Fruit fly (Drosophila melanogaster): ENCODE results near the gene skd.
A peak's percentile ranks its signal among the peaks of the same experiment; 100 is the strongest.

Gene skd

dm6 chr3L:20984414-20985208, 42.6 kb downstream of the skd start:
- peak; percentile 30 for TF ChIP-seq psq (GFP tag; optimal IDR thresholded peaks at IDR 0.05)
- no peak for TF ChIP-seq pan (optimal IDR thresholded peaks at IDR 0.05)
- peak; percentile 13 for TF ChIP-seq brk (GFP tag; optimal IDR thresholded peaks at IDR 0.05)
- TF ChIP-seq br (GFP tag; optimal IDR thresholded peaks at IDR 0.05), result peak; percentile 27
- TF ChIP-seq foxo (GFP tag; optimal IDR thresholded peaks at IDR 0.05), result no peak

DNA sequence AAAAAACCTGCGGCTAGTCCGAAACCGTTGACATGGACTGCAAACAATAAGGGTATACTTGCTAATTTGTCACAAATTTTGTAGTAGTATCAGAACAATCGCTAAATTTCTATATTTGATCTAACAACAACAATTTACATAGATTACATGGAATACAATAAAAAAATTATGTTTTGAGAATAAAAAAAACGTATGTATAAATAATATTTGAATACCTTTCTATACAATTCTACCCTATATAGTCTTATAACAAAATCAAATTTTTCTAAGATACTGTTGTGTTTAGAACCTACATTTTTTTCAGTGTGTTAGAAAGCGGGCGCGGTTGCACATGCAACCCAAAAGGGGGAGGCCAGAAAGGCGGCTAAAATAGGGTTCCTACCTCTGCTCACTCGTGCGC, 43.9 kb downstream of the skd start:
- TF ChIP-seq ey (GFP tag; optimal IDR thresholded peaks at IDR 0.05), result peak; percentile 16
- TF ChIP-seq Hr83 (GFP tag; optimal IDR thresholded peaks at IDR 0.05; ENCODE audit: poor library complexity, severe bottlenecking), result no peak
- no peak for TF ChIP-seq Abd-B (GFP tag; optimal IDR thresholded peaks at IDR 0.05)
- TF ChIP-seq CrebA (GFP tag; optimal IDR thresholded peaks at IDR 0.05; ENCODE audit: borderline replicate concordance), result no peak
- TF ChIP-seq rgr (GFP tag; optimal IDR thresholded peaks at IDR 0.05), result peak; percentile 14
- no peak for TF ChIP-seq dl (GFP tag; optimal IDR thresholded peaks at IDR 0.05; ENCODE audit: insufficient read depth in 1 of 2, partially characterized antibody in 2 of 2)
- no peak for TF ChIP-seq dsf (GFP tag; optimal IDR thresholded peaks at IDR 0.05; ENCODE audit: borderline replicate concordance)
- no peak for TF ChIP-seq Rel (GFP tag; optimal IDR thresholded peaks at IDR 0.05)
- no peak for TF ChIP-seq Rel (tag; optimal IDR thresholded peaks at IDR 0.05)
- no peak for TF ChIP-seq CG9705 (GFP tag; optimal IDR thresholded peaks at IDR 0.05)
- TF ChIP-seq Hnf4 (GFP tag; optimal IDR thresholded peaks at IDR 0.05), result no peak
- no peak for TF ChIP-seq Hr78 (GFP tag; optimal IDR thresholded peaks at IDR 0.05)
- TF ChIP-seq fru (GFP tag; optimal IDR thresholded peaks at IDR 0.05), result peak; percentile 44
- TF ChIP-seq psq (GFP tag; optimal IDR thresholded peaks at IDR 0.05), result no peak
- TF ChIP-seq sv (GFP tag; optimal IDR thresholded peaks at IDR 0.05), result no peak
- TF ChIP-seq Dfd (GFP tag; optimal IDR thresholded peaks at IDR 0.05), result no peak
- no peak for TF ChIP-seq brk (GFP tag; optimal IDR thresholded peaks at IDR 0.05)
- no peak for TF ChIP-seq pan (optimal IDR thresholded peaks at IDR 0.05)
- no peak for TF ChIP-seq Dif (GFP tag; optimal IDR thresholded peaks at IDR 0.05; ENCODE audit: partially characterized antibody)
- no peak for TF ChIP-seq GATAd (GFP tag; optimal IDR thresholded peaks at IDR 0.05)
- TF ChIP-seq lola (GFP tag; optimal IDR thresholded peaks at IDR 0.05), result no peak
- no peak for TF ChIP-seq Myc (optimal IDR thresholded peaks at IDR 0.05)
- no peak for TF ChIP-seq Mio (GFP tag; optimal IDR thresholded peaks at IDR 0.05)
- peak in 1 of 2 experiments; percentile 38 for TF ChIP-seq foxo (GFP tag; optimal IDR thresholded peaks at IDR 0.05)
- TF ChIP-seq dmrt93B (GFP tag; optimal IDR thresholded peaks at IDR 0.05), result no peak
- peak; percentile 19 for TF ChIP-seq h (GFP tag; optimal IDR thresholded peaks at IDR 0.05)
- TF ChIP-seq Jra (GFP tag; optimal IDR thresholded peaks at IDR 0.05), result no peak
- peak; percentile 33 for TF ChIP-seq Sp1 (GFP tag; optimal IDR thresholded peaks at IDR 0.05)
- peak; percentile 29 for TF ChIP-seq HLH106 (tag; optimal IDR thresholded peaks at IDR 0.05)
- no peak for TF ChIP-seq sage (GFP tag; optimal IDR thresholded peaks at IDR 0.05)

dm6 chr3L:20982544-20982943, 44.7 kb downstream of the skd start:
- no peak for TF ChIP-seq dmrt93B (GFP tag; optimal IDR thresholded peaks at IDR 0.05)
- no peak for TF ChIP-seq rgr (GFP tag; optimal IDR thresholded peaks at IDR 0.05)
- no peak for TF ChIP-seq foxo (GFP tag; optimal IDR thresholded peaks at IDR 0.05)
- TF ChIP-seq Rel (GFP tag; optimal IDR thresholded peaks at IDR 0.05), result no peak
- TF ChIP-seq Rel (tag; optimal IDR thresholded peaks at IDR 0.05), result no peak
- TF ChIP-seq woc (GFP tag; optimal IDR thresholded peaks at IDR 0.05), result no peak
- no peak for TF ChIP-seq sv (GFP tag; optimal IDR thresholded peaks at IDR 0.05)
- TF ChIP-seq Myc (optimal IDR thresholded peaks at IDR 0.05), result no peak
- no peak for TF ChIP-seq Abd-B (GFP tag; optimal IDR thresholded peaks at IDR 0.05)
- TF ChIP-seq OdsH (GFP tag; optimal IDR thresholded peaks at IDR 0.05), result no peak

dm6 chr3L:20981724-20982123, 45.5 kb downstream of the skd start:
- TF ChIP-seq psq (GFP tag; optimal IDR thresholded peaks at IDR 0.05), result peak; percentile 9
- TF ChIP-seq pan (optimal IDR thresholded peaks at IDR 0.05), result no peak
- peak; percentile 17 for TF ChIP-seq Sp1 (GFP tag; optimal IDR thresholded peaks at IDR 0.05)
- TF ChIP-seq Hnf4 (GFP tag; optimal IDR thresholded peaks at IDR 0.05), result no peak
- TF ChIP-seq dmrt93B (GFP tag; optimal IDR thresholded peaks at IDR 0.05), result no peak
- no peak for TF ChIP-seq Dif (GFP tag; optimal IDR thresholded peaks at IDR 0.05; ENCODE audit: partially characterized antibody)
- no peak for TF ChIP-seq Abd-B (GFP tag; optimal IDR thresholded peaks at IDR 0.05)
- TF ChIP-seq ey (GFP tag; optimal IDR thresholded peaks at IDR 0.05), result no peak
- no peak for TF ChIP-seq GATAd (GFP tag; optimal IDR thresholded peaks at IDR 0.05)
- no peak for TF ChIP-seq lola (GFP tag; optimal IDR thresholded peaks at IDR 0.05)
- no peak for TF ChIP-seq Vsx2 (GFP tag; optimal IDR thresholded peaks at IDR 0.05; ENCODE audit: partially characterized antibody)
- peak; percentile 33 for TF ChIP-seq HLH106 (tag; optimal IDR thresholded peaks at IDR 0.05)
- peak in 1 of 2 experiments; percentile 1 for TF ChIP-seq foxo (GFP tag; optimal IDR thresholded peaks at IDR 0.05)
- no peak for TF ChIP-seq usp (GFP tag; optimal IDR thresholded peaks at IDR 0.05)
- no peak for TF ChIP-seq brk (GFP tag; optimal IDR thresholded peaks at IDR 0.05)
- TF ChIP-seq jim (GFP tag; optimal IDR thresholded peaks at IDR 0.05), result no peak
- no peak for TF ChIP-seq CrebA (GFP tag; optimal IDR thresholded peaks at IDR 0.05; ENCODE audit: borderline replicate concordance)
- no peak for TF ChIP-seq CG32264 (GFP tag; optimal IDR thresholded peaks at IDR 0.05)
- no peak for TF ChIP-seq sage (GFP tag; optimal IDR thresholded peaks at IDR 0.05)
- TF ChIP-seq br (GFP tag; optimal IDR thresholded peaks at IDR 0.05), result no peak
- TF ChIP-seq fru (GFP tag; optimal IDR thresholded peaks at IDR 0.05), result peak; percentile 38
- no peak for TF ChIP-seq Mio (GFP tag; optimal IDR thresholded peaks at IDR 0.05)
- no peak for TF ChIP-seq sv (GFP tag; optimal IDR thresholded peaks at IDR 0.05)
- no peak for TF ChIP-seq Rel (GFP tag; optimal IDR thresholded peaks at IDR 0.05)
- no peak for TF ChIP-seq Rel (tag; optimal IDR thresholded peaks at IDR 0.05)
- TF ChIP-seq dl (GFP tag; optimal IDR thresholded peaks at IDR 0.05; ENCODE audit: insufficient read depth in 1 of 2, partially characterized antibody in 2 of 2), result no peak
- TF ChIP-seq Hr78 (GFP tag; optimal IDR thresholded peaks at IDR 0.05), result no peak
- TF ChIP-seq OdsH (GFP tag; optimal IDR thresholded peaks at IDR 0.05), result peak; percentile 12
- TF ChIP-seq Dfd (GFP tag; optimal IDR thresholded peaks at IDR 0.05), result no peak
- no peak for TF ChIP-seq tai (GFP tag; optimal IDR thresholded peaks at IDR 0.05)
- TF ChIP-seq Hr83 (GFP tag; optimal IDR thresholded peaks at IDR 0.05; ENCODE audit: poor library complexity, severe bottlenecking), result no peak
- no peak for TF ChIP-seq dsf (GFP tag; optimal IDR thresholded peaks at IDR 0.05; ENCODE audit: borderline replicate concordance)
